Fruit fly (Drosophila melanogaster): Measurements from ENCODE around the gene CG3397.
"Not testable (repeated sequence)": the region's sequence is repeated elsewhere in the genome, so short reads cannot be mapped to it uniquely, and the experiment has no call there.

The CG3397 gene

DNA sequence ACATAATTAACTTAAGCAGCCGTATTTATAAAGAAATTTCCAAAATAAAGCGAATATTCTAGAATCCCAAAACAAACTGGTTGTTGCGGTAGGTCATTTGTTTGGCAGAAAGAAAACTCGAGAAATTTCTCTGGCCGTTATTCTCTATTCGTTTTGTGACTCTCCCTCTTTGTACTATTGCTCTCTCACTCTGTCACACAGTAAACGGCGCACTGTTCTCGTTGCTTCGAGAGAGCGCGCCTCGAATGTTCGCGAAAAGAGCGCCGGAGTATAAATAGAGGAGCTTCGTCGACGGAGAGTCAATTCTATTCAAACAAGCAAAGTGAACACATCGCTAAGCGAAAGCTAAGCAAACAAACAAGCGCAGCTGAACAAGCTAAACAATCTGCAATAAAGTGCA lies 26.1 kb downstream of the CG3397 start, which contains the start of gene Hsp70Ab:
TSS of gene Hsp70Ab (plus strand) at position 301 of the 400 bp plus-strand sequence.
- TF ChIP-seq CG17801 (GFP tag; optimal IDR thresholded peaks at IDR 0.05; ENCODE audit: partially characterized antibody): not testable (repeated sequence)

DNA sequence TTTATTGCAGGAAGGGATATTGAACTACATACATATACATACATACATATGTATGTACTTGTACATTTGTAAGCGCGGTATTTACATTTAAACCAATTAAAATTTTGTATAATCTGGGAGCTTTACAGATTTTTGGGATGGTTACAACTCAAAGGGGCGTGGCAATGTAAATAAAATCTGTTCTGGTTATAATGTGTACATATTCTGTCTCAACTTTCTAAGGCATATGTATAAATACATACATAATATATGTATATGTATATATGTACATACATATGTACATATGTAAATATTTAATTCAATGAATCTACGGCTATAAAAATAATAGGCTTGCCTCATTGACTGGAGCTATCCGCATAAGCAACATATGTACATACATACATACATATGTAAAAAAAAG lies 27.0 kb downstream of the CG3397 start:
- no peak for TF ChIP-seq CG17801 (GFP tag; optimal IDR thresholded peaks at IDR 0.05; ENCODE audit: partially characterized antibody)

DNA sequence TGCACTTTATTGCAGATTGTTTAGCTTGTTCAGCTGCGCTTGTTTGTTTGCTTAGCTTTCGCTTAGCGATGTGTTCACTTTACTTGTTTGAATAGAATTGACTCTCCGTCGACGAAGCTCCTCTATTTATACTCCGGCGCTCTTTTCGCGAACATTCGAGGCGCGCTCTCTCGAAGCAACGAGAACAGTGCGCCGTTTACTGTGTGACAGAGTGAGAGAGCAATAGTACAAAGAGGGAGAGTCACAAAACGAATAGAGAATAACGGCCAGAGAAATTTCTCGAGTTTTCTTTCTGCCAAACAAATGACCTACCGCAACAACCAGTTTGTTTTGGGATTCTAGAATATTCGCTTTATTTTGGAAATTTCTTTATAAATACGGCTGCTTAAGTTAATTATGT lies 27.9 kb downstream of the CG3397 start, which contains the start of gene Hsp70Aa:
TSS of gene Hsp70Aa (minus strand) at position 101 of the 400 bp plus-strand sequence.
- not testable (repeated sequence) for TF ChIP-seq CG17801 (GFP tag; optimal IDR thresholded peaks at IDR 0.05; ENCODE audit: partially characterized antibody)

DNA sequence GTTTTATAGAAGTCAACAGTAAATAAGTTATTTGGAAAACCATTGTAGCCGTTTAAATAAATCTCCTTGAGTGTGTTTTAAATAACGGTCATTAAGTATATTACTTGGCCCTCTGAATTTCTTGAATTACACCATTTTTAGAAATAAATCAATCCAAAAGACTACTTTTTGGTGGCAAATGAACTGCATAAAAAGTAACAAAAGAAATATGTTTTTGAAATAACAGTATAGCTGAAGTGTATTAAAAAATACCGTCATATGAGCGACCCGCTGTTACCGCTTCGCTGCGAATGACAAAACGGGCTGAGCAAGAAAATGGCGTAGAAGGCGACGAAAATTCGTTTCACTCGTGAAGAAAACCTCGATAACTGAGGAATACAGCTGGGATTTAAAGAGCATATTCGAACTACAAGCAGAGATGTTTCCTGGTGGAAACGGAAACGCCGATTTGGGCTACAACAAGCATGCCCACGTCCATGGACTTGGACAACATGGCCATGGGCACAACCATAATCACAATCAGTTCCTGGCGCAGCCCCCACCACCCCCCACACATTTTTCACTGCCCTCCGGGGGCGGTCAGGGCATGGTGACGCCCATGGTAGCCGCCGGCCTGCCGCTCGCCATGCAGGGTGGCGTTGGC lies 34.8 kb downstream of the CG3397 start, which contains the start of gene CG31211:
TSS of gene CG31211 (plus strand) at position 294 of the 643 bp plus-strand sequence.
- no peak for TF ChIP-seq CG17801 (GFP tag; optimal IDR thresholded peaks at IDR 0.05; ENCODE audit: partially characterized antibody)

DNA sequence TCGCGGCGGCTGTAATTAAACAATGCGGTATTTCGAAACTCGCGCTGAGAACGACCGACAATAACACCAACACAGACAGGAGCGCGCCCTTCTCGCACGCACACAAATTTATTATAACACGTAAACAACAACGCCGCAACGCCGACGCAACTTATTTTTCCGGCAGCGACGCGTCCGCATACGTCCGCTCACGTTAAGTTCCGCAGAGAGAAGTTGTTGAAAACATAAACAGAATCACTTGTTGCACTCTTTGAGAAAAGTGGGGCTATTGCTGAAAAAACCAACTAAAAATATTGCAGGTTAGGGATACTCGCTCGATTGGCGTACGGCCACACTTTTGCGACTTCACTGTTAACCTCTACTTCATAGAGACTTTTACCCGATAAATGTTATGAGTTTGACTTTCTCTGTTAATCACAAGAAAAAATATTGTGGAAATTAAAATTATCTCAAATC lies 35.4 kb downstream of the CG3397 start, which contains the start of gene Cad87A:
TSS of gene Cad87A (minus strand) at position 227 of the 456 bp plus-strand sequence.
- TF ChIP-seq CG17801 (GFP tag; optimal IDR thresholded peaks at IDR 0.05; ENCODE audit: partially characterized antibody): peak; percentile 55

DNA sequence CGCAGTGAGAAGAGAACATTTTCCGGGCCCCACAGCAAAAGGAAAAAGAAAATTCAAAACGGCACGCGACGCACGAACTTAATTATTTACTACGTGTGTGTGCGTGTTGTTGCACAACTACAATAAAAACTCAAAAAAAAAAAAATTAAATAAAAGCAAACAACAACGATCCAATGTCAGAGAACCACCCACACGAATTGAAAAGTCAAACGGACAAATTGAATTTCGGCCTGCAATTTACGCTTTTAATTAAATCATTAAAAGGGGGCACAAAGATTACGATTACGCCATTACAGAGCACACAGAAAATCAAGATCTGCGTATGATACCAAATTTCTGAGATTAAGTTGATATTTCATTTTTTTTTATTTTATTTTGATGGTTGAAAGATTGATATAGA lies 36.4 kb downstream of the CG3397 start:
- TF ChIP-seq CG17801 (GFP tag; optimal IDR thresholded peaks at IDR 0.05; ENCODE audit: partially characterized antibody): no peak

DNA sequence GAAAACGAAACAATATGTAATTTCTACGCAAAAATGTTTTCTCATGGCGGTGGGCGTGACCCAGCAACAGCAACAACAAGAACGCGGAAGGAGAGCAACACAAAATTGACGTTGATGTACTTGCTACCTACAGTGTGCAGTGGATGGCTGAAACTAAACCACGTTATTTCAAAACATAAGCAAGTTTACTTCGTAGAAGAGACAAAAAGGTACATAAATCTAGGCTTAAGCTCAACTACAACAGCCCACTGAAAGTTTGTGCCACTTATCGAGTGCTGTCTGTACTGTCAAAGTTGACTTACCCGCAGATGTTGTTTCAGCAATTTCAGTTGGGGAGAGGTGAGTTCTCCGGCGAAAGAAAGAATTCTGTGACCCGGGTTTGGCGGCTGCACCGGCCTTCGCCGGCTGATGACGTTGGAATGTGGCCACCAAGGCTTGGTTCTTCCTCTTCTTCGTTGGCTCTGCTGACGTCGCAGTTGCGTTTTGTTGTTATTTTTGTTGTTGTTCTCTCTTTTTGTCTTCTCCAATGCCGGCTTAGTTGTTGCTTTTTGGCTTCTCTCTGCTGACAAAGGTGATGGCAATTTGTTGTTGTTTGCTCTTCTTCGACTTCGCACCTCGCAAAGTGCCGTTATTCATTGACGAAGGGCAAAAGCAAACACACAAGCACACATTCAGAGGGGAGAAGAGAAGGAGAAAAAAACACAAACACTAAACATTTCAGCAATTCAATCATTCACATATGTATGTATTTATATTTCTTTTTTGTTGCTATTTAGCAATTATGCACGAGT lies 37.1 kb downstream of the CG3397 start:
- TF ChIP-seq CG17801 (GFP tag; optimal IDR thresholded peaks at IDR 0.05; ENCODE audit: partially characterized antibody): no peak

DNA sequence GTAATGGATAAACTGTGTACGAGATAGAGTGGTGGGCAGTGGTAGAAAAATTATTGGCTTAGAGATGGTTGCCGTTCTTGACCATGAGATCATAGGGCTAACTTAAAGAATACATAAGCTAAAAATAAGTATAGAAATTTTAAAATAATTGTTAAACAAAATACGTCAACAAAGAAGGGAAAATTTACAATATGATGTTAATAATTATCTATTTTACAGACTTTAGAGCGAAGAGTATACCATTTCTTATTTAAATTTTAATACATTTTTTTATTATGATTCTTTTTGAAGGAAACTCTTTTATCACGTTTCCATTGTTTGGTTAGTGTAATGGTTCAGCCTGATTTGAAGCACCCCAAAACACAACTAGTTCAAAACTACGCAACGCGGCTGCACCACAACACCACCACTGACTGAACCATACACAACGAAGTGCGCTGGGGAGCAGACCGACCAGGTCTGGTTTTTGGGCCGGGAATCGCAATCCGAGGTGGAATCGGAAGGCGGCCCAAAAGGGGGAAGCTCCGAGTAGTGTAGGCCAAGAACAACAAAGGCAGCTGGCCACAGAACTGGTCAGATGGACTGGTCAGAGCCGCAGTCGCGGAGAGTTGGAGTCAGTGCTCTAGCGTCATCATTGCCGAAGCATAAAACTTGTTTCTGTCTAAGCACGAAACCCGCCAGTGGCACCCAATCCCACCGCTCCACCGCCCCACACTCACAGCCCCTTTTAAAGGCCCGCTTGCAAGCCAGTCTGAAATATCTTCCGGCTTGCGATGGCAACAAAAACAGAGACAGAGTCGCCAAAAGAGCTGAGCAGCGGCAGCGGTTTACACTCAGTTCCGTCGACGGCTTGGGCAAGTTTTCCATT lies 38.7 kb downstream of the CG3397 start:
- no peak for TF ChIP-seq CG17801 (GFP tag; optimal IDR thresholded peaks at IDR 0.05; ENCODE audit: partially characterized antibody)

DNA sequence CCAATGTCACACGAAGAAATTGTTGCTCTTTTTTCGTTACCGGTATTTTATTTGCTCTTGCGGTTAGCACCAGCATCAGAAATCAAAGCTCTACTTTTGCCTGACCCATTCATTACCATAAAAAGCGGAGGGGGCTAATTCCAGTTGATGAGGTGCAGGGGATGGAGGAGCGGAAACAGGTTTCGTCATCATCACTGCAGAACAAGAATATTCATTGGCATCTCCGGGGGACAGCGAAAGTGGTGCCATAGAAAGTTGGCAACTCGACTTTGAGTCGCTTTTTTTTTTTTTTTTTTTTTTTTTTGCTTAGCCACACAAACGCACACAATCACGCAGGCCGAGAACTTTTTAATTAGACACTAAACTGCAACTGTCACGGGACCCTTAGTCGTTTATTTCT lies 43.2 kb downstream of the CG3397 start:
- TF ChIP-seq CG17801 (GFP tag; optimal IDR thresholded peaks at IDR 0.05; ENCODE audit: partially characterized antibody): no peak

DNA sequence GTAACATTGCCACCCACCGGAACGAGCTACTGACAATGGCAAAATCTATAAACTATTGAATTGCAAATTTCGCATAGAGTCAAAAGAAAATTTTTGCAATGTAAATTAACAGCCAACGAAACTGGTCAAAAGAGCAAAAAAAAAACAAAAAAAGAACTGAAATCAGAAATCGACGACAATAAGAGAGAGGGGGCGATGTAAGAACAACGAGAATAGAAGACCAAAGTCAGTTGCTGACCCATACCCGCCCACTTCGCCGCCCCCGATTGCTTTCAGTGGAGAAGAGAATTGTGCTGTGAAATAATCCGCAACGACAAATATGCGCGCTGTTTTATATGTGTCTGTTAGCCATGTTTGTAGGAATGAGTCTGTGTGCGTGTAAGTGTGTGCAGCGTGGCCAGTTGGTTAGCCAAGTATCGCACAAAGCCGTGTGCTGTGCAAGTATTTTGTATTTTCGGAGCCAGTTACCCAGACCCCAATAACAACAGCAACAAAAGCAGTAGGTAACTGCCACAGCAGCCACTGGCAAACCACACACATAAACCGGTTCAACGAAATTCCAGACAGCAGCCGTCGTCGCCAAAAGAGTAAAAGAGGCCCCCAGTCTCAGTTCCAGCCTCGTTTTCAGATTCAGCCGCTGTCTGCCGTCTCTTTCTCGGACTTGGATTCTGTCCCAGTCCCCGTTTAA lies 46.8 kb downstream of the CG3397 start:
- TF ChIP-seq CG17801 (GFP tag; optimal IDR thresholded peaks at IDR 0.05; ENCODE audit: partially characterized antibody): no peak

DNA sequence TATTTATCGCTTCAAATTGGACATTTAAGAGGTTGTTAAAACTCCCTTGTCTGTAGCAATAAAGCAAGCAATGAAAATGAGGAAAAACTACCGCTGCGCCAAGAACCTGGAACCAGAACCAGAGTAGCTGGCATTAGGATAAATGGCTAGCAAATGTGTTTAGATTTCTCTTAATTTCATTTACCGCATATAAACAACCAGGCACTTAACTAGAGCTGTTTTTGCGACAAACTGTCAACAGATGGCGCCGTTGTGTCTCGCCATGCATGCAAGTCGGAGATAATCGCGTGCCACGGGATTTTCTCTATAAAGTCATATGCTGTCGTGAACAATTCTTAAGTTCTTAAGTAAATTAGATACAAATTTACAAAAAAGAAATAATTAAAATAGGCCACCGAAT lies 50.4 kb downstream of the CG3397 start:
- TF ChIP-seq CG17801 (GFP tag; optimal IDR thresholded peaks at IDR 0.05; ENCODE audit: partially characterized antibody): no peak
